Fruit fly (Drosophila melanogaster): ENCODE measurements around the gene CG4041.

DNA sequence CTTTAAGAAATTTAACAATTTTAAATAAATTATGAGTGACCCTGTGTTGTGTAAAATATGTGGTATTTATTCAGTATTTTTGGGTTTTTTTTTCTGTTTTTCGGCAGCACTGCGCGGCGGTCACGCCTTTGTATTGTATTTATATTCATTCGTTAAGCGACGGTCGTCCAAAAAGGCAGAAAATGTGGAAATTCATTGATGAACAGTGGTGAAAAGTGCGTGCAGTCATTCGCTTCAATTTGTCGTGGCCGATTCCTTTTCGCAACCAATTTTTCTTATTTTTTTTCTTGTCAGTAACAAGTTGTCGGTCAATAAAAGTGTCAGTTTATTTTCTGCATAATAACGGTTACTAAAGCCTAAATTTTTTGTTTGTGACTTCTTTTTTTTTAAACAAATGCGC lies 20.7 kb upstream of the CG4041 start, which contains the start of gene Ptp4E:
- TF ChIP-seq insv (optimal IDR thresholded peaks at IDR 0.05), result no peak
- no peak for TF ChIP-seq h (optimal IDR thresholded peaks at IDR 0.05)
